Fruit fly (Drosophila melanogaster): ENCODE data around the gene Acsx3.

The Acsx3 gene

dm6 chr3R:19813217-19813616 lies 32.2 kb downstream of the Acsx3 start:
- TF ChIP-seq psq (optimal IDR thresholded peaks at IDR 0.05) (no peak), Dll (optimal IDR thresholded peaks at IDR 0.05) (no peak), pan (optimal IDR thresholded peaks at IDR 0.05) (no peak), EcR (GFP tag; optimal IDR thresholded peaks at IDR 0.05) (no peak), usp (GFP tag; optimal IDR thresholded peaks at IDR 0.05) (no peak)

dm6 chr3R:19816758-19817157 lies 35.7 kb downstream of the Acsx3 start:
- no peak for TF ChIP-seq psq (optimal IDR thresholded peaks at IDR 0.05)
- TF ChIP-seq EcR (GFP tag; optimal IDR thresholded peaks at IDR 0.05): no peak
- TF ChIP-seq usp (GFP tag; optimal IDR thresholded peaks at IDR 0.05): no peak
- no peak for TF ChIP-seq Dll (optimal IDR thresholded peaks at IDR 0.05)
- TF ChIP-seq CG8478 (optimal IDR thresholded peaks at IDR 0.05): no peak
- TF ChIP-seq pan (optimal IDR thresholded peaks at IDR 0.05): no peak

dm6 chr3R:19820994-19821393 lies 39.9 kb downstream of the Acsx3 start:
- TF ChIP-seq psq (optimal IDR thresholded peaks at IDR 0.05) (no peak), EcR (GFP tag; optimal IDR thresholded peaks at IDR 0.05) (no peak), Dll (optimal IDR thresholded peaks at IDR 0.05) (no peak), CG8478 (optimal IDR thresholded peaks at IDR 0.05) (no peak), usp (GFP tag; optimal IDR thresholded peaks at IDR 0.05) (no peak), pan (optimal IDR thresholded peaks at IDR 0.05) (no peak)

- no peak for TF ChIP-seq EcR (GFP tag; optimal IDR thresholded peaks at IDR 0.05)
- TF ChIP-seq pan (optimal IDR thresholded peaks at IDR 0.05): no peak
- no peak for TF ChIP-seq Dll (optimal IDR thresholded peaks at IDR 0.05)
- TF ChIP-seq CG8478 (optimal IDR thresholded peaks at IDR 0.05): no peak
- TF ChIP-seq usp (GFP tag; optimal IDR thresholded peaks at IDR 0.05): no peak
Observed at dm6 chr3R:19822138-19822537, 41.1 kb downstream of the Acsx3 start.

- no peak for TF ChIP-seq usp (GFP tag; optimal IDR thresholded peaks at IDR 0.05)
- TF ChIP-seq EcR (GFP tag; optimal IDR thresholded peaks at IDR 0.05): no peak
- no peak for TF ChIP-seq pan (optimal IDR thresholded peaks at IDR 0.05)
- TF ChIP-seq CG8478 (optimal IDR thresholded peaks at IDR 0.05): no peak
- no peak for TF ChIP-seq Dll (optimal IDR thresholded peaks at IDR 0.05)
- TF ChIP-seq psq (optimal IDR thresholded peaks at IDR 0.05): no peak
Observed at dm6 chr3R:19824480-19824879, 43.4 kb downstream of the Acsx3 start.

- no peak for TF ChIP-seq usp (GFP tag; optimal IDR thresholded peaks at IDR 0.05)
- no peak for TF ChIP-seq EcR (GFP tag; optimal IDR thresholded peaks at IDR 0.05)
- no peak for TF ChIP-seq Dll (optimal IDR thresholded peaks at IDR 0.05)
- no peak for TF ChIP-seq psq (optimal IDR thresholded peaks at IDR 0.05)
- no peak for TF ChIP-seq CG8478 (optimal IDR thresholded peaks at IDR 0.05)
- TF ChIP-seq pan (optimal IDR thresholded peaks at IDR 0.05): no peak
Observed at dm6 chr3R:19826355-19826754, 45.3 kb downstream of the Acsx3 start.

- TF ChIP-seq EcR (GFP tag; optimal IDR thresholded peaks at IDR 0.05): no peak
- TF ChIP-seq psq (optimal IDR thresholded peaks at IDR 0.05): no peak
- TF ChIP-seq pan (optimal IDR thresholded peaks at IDR 0.05): no peak
- no peak for TF ChIP-seq Dll (optimal IDR thresholded peaks at IDR 0.05)
- no peak for TF ChIP-seq usp (GFP tag; optimal IDR thresholded peaks at IDR 0.05)
- TF ChIP-seq CG8478 (optimal IDR thresholded peaks at IDR 0.05): no peak
Observed at dm6 chr3R:19826806-19827328, 45.8 kb downstream of the Acsx3 start.

- TF ChIP-seq pan (optimal IDR thresholded peaks at IDR 0.05) (no peak), psq (optimal IDR thresholded peaks at IDR 0.05) (no peak), usp (GFP tag; optimal IDR thresholded peaks at IDR 0.05) (no peak), Dll (optimal IDR thresholded peaks at IDR 0.05) (no peak), EcR (GFP tag; optimal IDR thresholded peaks at IDR 0.05) (no peak), CG8478 (optimal IDR thresholded peaks at IDR 0.05) (no peak)
Observed at dm6 chr3R:19830973-19831372, 49.9 kb downstream of the Acsx3 start.
